Fruit fly (Drosophila melanogaster): Measurements from ENCODE around the gene Nsf2.

Gene Nsf2

dm6 chr3R:13797823-13798446 lies 39.9 kb downstream of the Nsf2 start:
- TF ChIP-seq Eip78C (GFP tag) (peak; percentile 40), CG11762 (GFP tag; optimal IDR thresholded peaks at IDR 0.05; ENCODE audit: insufficient read depth) (no peak), CG7368 (GFP tag; optimal IDR thresholded peaks at IDR 0.05) (no peak), CG3919 (GFP tag; optimal IDR thresholded peaks at IDR 0.05) (no peak), fkh (GFP tag; optimal IDR thresholded peaks at IDR 0.05) (peak; percentile 39), CG8119 (GFP tag; IDR thresholded peaks at IDR 0.05) (no peak), Eip75B (GFP tag; optimal IDR thresholded peaks at IDR 0.05) (no peak), svp (GFP tag) (peak; percentile 38)

dm6 chr3R:13797269-13797677 lies 40.5 kb downstream of the Nsf2 start:
- TF ChIP-seq CG32006 (GFP tag; optimal IDR thresholded peaks at IDR 0.05): peak; percentile 86
- TF ChIP-seq CG3032 (tag; optimal IDR thresholded peaks at IDR 0.05): no peak
- TF ChIP-seq fd85E (GFP tag; optimal IDR thresholded peaks at IDR 0.05): no peak
- peak; percentile 32 for TF ChIP-seq achi (GFP tag; optimal IDR thresholded peaks at IDR 0.05)
- no peak for TF ChIP-seq CG9139 (GFP tag; optimal IDR thresholded peaks at IDR 0.05)
- peak; percentile 0 for TF ChIP-seq CG31627 (GFP tag; optimal IDR thresholded peaks at IDR 0.05)
- peak; percentile 79 for TF ChIP-seq CG6276 (GFP tag; optimal IDR thresholded peaks at IDR 0.05)
- TF ChIP-seq Hr4 (GFP tag; optimal IDR thresholded peaks at IDR 0.05): peak; percentile 84
- no peak for TF ChIP-seq CG34406 (GFP tag; optimal IDR thresholded peaks at IDR 0.05)
- peak in 1 of 2 experiments; percentile 56 for TF ChIP-seq salr (GFP tag; optimal IDR thresholded peaks at IDR 0.05)
- no peak for TF ChIP-seq CG6854 (GFP tag; optimal IDR thresholded peaks at IDR 0.05)
- TF ChIP-seq Ets96B (tag; optimal IDR thresholded peaks at IDR 0.05): no peak
- no peak for TF ChIP-seq lz (GFP tag; optimal IDR thresholded peaks at IDR 0.05)
- TF ChIP-seq Blimp-1 (GFP tag; optimal IDR thresholded peaks at IDR 0.05): no peak
- TF ChIP-seq CG6792 (GFP tag; optimal IDR thresholded peaks at IDR 0.05): no peak
- no peak for TF ChIP-seq spab (GFP tag; optimal IDR thresholded peaks at IDR 0.05)
- no peak for TF ChIP-seq fkh (GFP tag; optimal IDR thresholded peaks at IDR 0.05)
- TF ChIP-seq Met (GFP tag; optimal IDR thresholded peaks at IDR 0.05): no peak
- peak; percentile 60 for TF ChIP-seq CG3919 (GFP tag; optimal IDR thresholded peaks at IDR 0.05)
- TF ChIP-seq Ets21C (GFP tag; optimal IDR thresholded peaks at IDR 0.05): no peak
- no peak for TF ChIP-seq Sox102F (GFP tag; optimal IDR thresholded peaks at IDR 0.05)
- no peak for TF ChIP-seq Eip93F (GFP tag; optimal IDR thresholded peaks at IDR 0.05)
- TF ChIP-seq CG6163 (GFP tag; IDR thresholded peaks at IDR 0.05): no peak; the same call in 2 of the 3 replicates
- no peak for TF ChIP-seq vri (GFP tag; optimal IDR thresholded peaks at IDR 0.05)
- no peak for TF ChIP-seq Sox15 (GFP tag; optimal IDR thresholded peaks at IDR 0.05)
- peak; percentile 45 for TF ChIP-seq CG10631 (GFP tag; optimal IDR thresholded peaks at IDR 0.05)
- no peak for TF ChIP-seq Eip75B (GFP tag; optimal IDR thresholded peaks at IDR 0.05)
- no peak for TF ChIP-seq Smox (GFP tag; optimal IDR thresholded peaks at IDR 0.05)
- TF ChIP-seq Sox14 (GFP tag; optimal IDR thresholded peaks at IDR 0.05): peak; percentile 20
- no peak for TF ChIP-seq esn (GFP tag; optimal IDR thresholded peaks at IDR 0.05)
- peak; percentile 68 for TF ChIP-seq CG4318 (GFP tag; optimal IDR thresholded peaks at IDR 0.05)
- TF ChIP-seq CG11762 (GFP tag; optimal IDR thresholded peaks at IDR 0.05; ENCODE audit: insufficient read depth): peak; percentile 30
- no peak for TF ChIP-seq cyc (GFP tag; optimal IDR thresholded peaks at IDR 0.05)
- TF ChIP-seq dac (GFP tag; optimal IDR thresholded peaks at IDR 0.05): peak; percentile 54
- no peak for TF ChIP-seq CG7368 (GFP tag; optimal IDR thresholded peaks at IDR 0.05)
- TF ChIP-seq CG1621 (tag; optimal IDR thresholded peaks at IDR 0.05): no peak
- peak; percentile 15 for TF ChIP-seq acj6 (GFP tag; optimal IDR thresholded peaks at IDR 0.05)
- no peak for TF ChIP-seq fd59A (GFP tag; optimal IDR thresholded peaks at IDR 0.05)
- TF ChIP-seq CG11902 (GFP tag; optimal IDR thresholded peaks at IDR 0.05): no peak
- peak; percentile 25 for TF ChIP-seq topi (GFP tag; optimal IDR thresholded peaks at IDR 0.05)
- TF ChIP-seq Hr39 (GFP tag; optimal IDR thresholded peaks at IDR 0.05): no peak
- TF ChIP-seq eg (GFP tag; IDR thresholded peaks at IDR 0.05): peak; percentile 66
- TF ChIP-seq svp (GFP tag): no peak
- TF ChIP-seq dsx (GFP tag; optimal IDR thresholded peaks at IDR 0.05; ENCODE audit: poor library complexity, severe bottlenecking): no peak
- TF ChIP-seq CG6808 (GFP tag; optimal IDR thresholded peaks at IDR 0.05): no peak
- TF ChIP-seq CG8319 (GFP tag; optimal IDR thresholded peaks at IDR 0.05): no peak
- TF ChIP-seq CG8119 (GFP tag; IDR thresholded peaks at IDR 0.05): peak; percentile 82

Measured in whole organism, prepupa.